Worm (Caenorhabditis elegans) whole organism, late embryonic: ENCODE data around the gene urm-1.

Experiments used
- ceh-19 ChIP-seq: fragments of 200-800 bp; sonication (Bioruptor generic); optimal IDR thresholded peaks from 2 replicates; lab custom pipeline; 2018; ENCODE audit warnings: mild to moderate bottlenecking, missing genetic modification characterization, missing compliant biosample characterization
- nhr-11 ChIP-seq: fragments of 150-350 bp; optimal IDR thresholded peaks from 2 replicates; lab custom pipeline; 2014; ENCODE audit warnings: missing biosample characterization, missing genetic modification characterization
- pqm-1 ChIP-seq: sonication (generic microtip); optimal IDR thresholded peaks from 2 replicates; lab custom pipeline; 2016; ENCODE audit warnings: missing genetic modification characterization, missing compliant biosample characterization

DNA sequence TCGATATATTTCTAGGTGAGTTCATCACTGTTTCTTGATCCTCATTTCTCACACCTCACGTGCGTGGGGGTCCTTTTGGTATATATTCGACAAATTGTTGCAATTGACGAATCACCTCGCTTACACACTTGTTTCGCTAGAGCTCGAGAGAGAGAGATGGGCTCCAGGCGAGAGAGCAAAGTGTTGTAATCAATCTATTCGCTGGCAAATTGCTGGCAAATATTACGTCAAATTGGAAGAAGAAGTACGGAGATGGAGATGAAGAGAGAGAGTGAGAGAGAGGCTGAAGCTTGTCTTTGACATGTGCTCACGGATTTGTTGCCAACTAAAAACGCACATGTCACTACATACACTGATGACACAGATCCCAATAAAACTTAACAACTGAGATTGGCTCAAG is 20.6 kb downstream of the urm-1 start:
- TF ChIP-seq nhr-11: no peak
- TF ChIP-seq pqm-1: no peak
- TF ChIP-seq ceh-19 (GFP tag; lab: Kevin White, UChicago): no peak
